Worm (Caenorhabditis elegans) whole organism, young adult: ENCODE measurements around the gene C55B6.5.
A peak's percentile ranks its signal among the peaks of the same experiment; 100 is the strongest.

Experiments
- B0035.1 ChIP-seq: sonication (generic microtip); optimal IDR thresholded peaks from 2 replicates; lab custom pipeline; 2016; ENCODE audit warnings: missing genetic modification characterization, mild to moderate bottlenecking, missing compliant biosample characterization, missing genotype, missing genetic modification reagents
- B0336.3 ChIP-seq: fragments of 200-800 bp; sonication (Bioruptor generic); IDR thresholded peaks from 2 replicates; pipeline ENCODE4 v1.3.6; 2022; ENCODE audit warnings: missing genetic modification characterization, missing compliant biosample characterization
- C17E4.6 ChIP-seq: fragments of 200-800 bp; sonication (Bioruptor generic); IDR thresholded peaks from 2 replicates; pipeline ENCODE4 v1.3.6; 2022; ENCODE audit warnings: missing genetic modification reagents, missing genetic modification characterization, missing compliant biosample characterization
- D2030.7 ChIP-seq: fragments of 200-800 bp; sonication (Bioruptor generic); IDR thresholded peaks from 2 replicates; pipeline ENCODE4 v1.3.6; 2022; ENCODE audit warnings: missing genetic modification reagents, missing genetic modification characterization, missing compliant biosample characterization
- F33H1.4 ChIP-seq: fragments of 200-800 bp; sonication (Bioruptor generic); IDR thresholded peaks from 2 replicates; pipeline ENCODE4 v1.3.6; 2022; ENCODE audit warnings: missing genetic modification reagents, missing genetic modification characterization, missing compliant biosample characterization
- F52B5.7 ChIP-seq: sonication (generic microtip); optimal IDR thresholded peaks from 2 replicates; lab custom pipeline; 2016; ENCODE audit warnings: mild to moderate bottlenecking, missing genetic modification characterization, missing compliant biosample characterization
- F55B11.4 ChIP-seq: sonication (generic microtip); optimal IDR thresholded peaks from 2 replicates; lab custom pipeline; 2016; ENCODE audit warnings: missing compliant biosample characterization, missing genetic modification characterization, borderline replicate concordance; ENCODE audit not compliant: insufficient read depth
- F57A8.1 ChIP-seq: fragments of 200-800 bp; sonication (Bioruptor generic); optimal IDR thresholded peaks from 2 replicates; lab custom pipeline; 2018; ENCODE audit warnings: mild to moderate bottlenecking, missing genetic modification characterization, moderate library complexity, missing compliant biosample characterization
- F57C9.4 ChIP-seq: sonication (generic microtip); optimal IDR thresholded peaks from 2 replicates; lab custom pipeline; 2017; ENCODE audit warnings: mild to moderate bottlenecking, missing genetic modification characterization, missing compliant biosample characterization
- K12H6.12 ChIP-seq: fragments of 200-800 bp; sonication (Bioruptor generic); optimal IDR thresholded peaks from 2 replicates; lab custom pipeline; 2018; ENCODE audit warnings: mild to moderate bottlenecking, missing genetic modification characterization, missing compliant biosample characterization
- Y67H2A.10 ChIP-seq: fragments of 200-800 bp; sonication (Bioruptor generic); conservative IDR thresholded peaks from 2 replicates; pipeline ENCODE4 v1.3.6; 2022; ENCODE audit warnings: missing genetic modification reagents, missing genetic modification characterization, missing compliant biosample characterization
- atf-7 ChIP-seq: sonication (generic microtip); optimal IDR thresholded peaks from 2 replicates; lab custom pipeline; 2017; ENCODE audit warnings: mild to moderate bottlenecking, missing genetic modification characterization, missing compliant biosample characterization
- attf-5 ChIP-seq: fragments of 200-800 bp; sonication (Bioruptor generic); optimal IDR thresholded peaks from 2 replicates; lab custom pipeline; 2018; ENCODE audit warnings: mild to moderate bottlenecking, missing genetic modification characterization, missing compliant biosample characterization
- cebp-2 ChIP-seq: fragments of 200-800 bp; sonication (Bioruptor generic); IDR thresholded peaks from 2 replicates; pipeline ENCODE4 v1.3.6; 2022; ENCODE audit warnings: missing genetic modification characterization, missing compliant biosample characterization
- ceh-40 ChIP-seq: fragments of 200-800 bp; sonication (Bioruptor generic); IDR thresholded peaks from 2 replicates; pipeline ENCODE4 v1.3.6; 2022; ENCODE audit warnings: missing genetic modification characterization, missing compliant biosample characterization
- dox-1 ChIP-seq: fragments of 200-800 bp; sonication (Bioruptor generic); IDR thresholded peaks from 2 replicates; pipeline ENCODE4 v1.3.6; 2022; ENCODE audit warnings: missing genetic modification reagents, missing genetic modification characterization, missing compliant biosample characterization
- dpff-1 ChIP-seq: sonication (generic microtip); optimal IDR thresholded peaks from 2 replicates; lab custom pipeline; 2017; ENCODE audit warnings: mild to moderate bottlenecking, missing genetic modification characterization, missing compliant biosample characterization
- efl-1 ChIP-seq: fragments of 150-350 bp; optimal IDR thresholded peaks from 2 replicates; lab custom pipeline; 2014; ENCODE audit warnings: missing biosample characterization, missing genetic modification reagents, missing genetic modification characterization
- ekl-4 ChIP-seq: fragments of 200-800 bp; sonication (Bioruptor generic); IDR thresholded peaks from 2 replicates; pipeline ENCODE4 v1.3.6; 2022; ENCODE audit warnings: missing genetic modification reagents, missing genetic modification characterization, missing compliant biosample characterization
- fkh-3 ChIP-seq: sonication (generic microtip); optimal IDR thresholded peaks from 2 replicates; lab custom pipeline; 2016; ENCODE audit warnings: mild to moderate bottlenecking, missing genetic modification characterization, missing compliant biosample characterization
- gei-17 ChIP-seq: fragments of 200-800 bp; sonication (Bioruptor generic); optimal IDR thresholded peaks from 2 replicates; lab custom pipeline; 2018; ENCODE audit warnings: mild to moderate bottlenecking, missing genetic modification characterization, missing compliant biosample characterization
- him-1 ChIP-seq: sonication (generic microtip); optimal IDR thresholded peaks from 2 replicates; lab custom pipeline; 2016; ENCODE audit warnings: missing genotype, missing genetic modification reagents, missing genetic modification characterization, missing compliant biosample characterization
- hrde-1 ChIP-seq: sonication (generic microtip); optimal IDR thresholded peaks from 2 replicates; lab custom pipeline; 2016; ENCODE audit warnings: missing genetic modification characterization, mild to moderate bottlenecking, missing compliant biosample characterization, moderate library complexity, missing genotype, missing genetic modification reagents, borderline replicate concordance
- let-607 ChIP-seq, 2 experiments: fragments of 200-800 bp in 1 of 2; sonication (Bioruptor generic) in 1 of 2; sonication (generic microtip) in 1 of 2; optimal IDR thresholded peaks; 2 replicates each; lab custom pipeline; 2016 to 2018; ENCODE audit warnings: mild to moderate bottlenecking in 2 of 2, missing compliant biosample characterization in 2 of 2, missing genetic modification characterization in 2 of 2, moderate library complexity in 2 of 2, missing genotype in 1 of 2
- madf-3 ChIP-seq: fragments of 200-800 bp; sonication (Bioruptor generic); IDR thresholded peaks from 2 replicates; pipeline ENCODE4 v1.3.6; 2022; ENCODE audit warnings: missing genetic modification reagents, missing genetic modification characterization, missing compliant biosample characterization
- madf-8 ChIP-seq: fragments of 200-800 bp; sonication (Bioruptor generic); conservative IDR thresholded peaks from 2 replicates; pipeline ENCODE4 v1.3.6; 2022; ENCODE audit warnings: missing genetic modification reagents, missing genetic modification characterization, missing compliant biosample characterization
- mcd-1 ChIP-seq: fragments of 200-800 bp; sonication (Bioruptor generic); IDR thresholded peaks from 2 replicates; pipeline ENCODE4 v1.3.6; 2022; ENCODE audit warnings: missing genetic modification reagents, missing genetic modification characterization, missing compliant biosample characterization
- mes-4 ChIP-seq: sonication (generic microtip); optimal IDR thresholded peaks from 2 replicates; lab custom pipeline; 2016; ENCODE audit warnings: missing genotype, missing genetic modification characterization, missing compliant biosample characterization
- nfya-1 ChIP-seq: sonication (generic microtip); optimal IDR thresholded peaks from 2 replicates; lab custom pipeline; 2017; ENCODE audit warnings: antibody characterized with exemption, missing compliant biosample characterization, missing genetic modification characterization, borderline replicate concordance; ENCODE audit not compliant: insufficient read depth
- nhr-120 ChIP-seq: fragments of 200-800 bp; sonication (Bioruptor generic); IDR thresholded peaks from 2 replicates; pipeline ENCODE4 v1.3.6; 2022; ENCODE audit warnings: missing genetic modification characterization, missing compliant biosample characterization
- nhr-179 ChIP-seq: sonication (generic microtip); optimal IDR thresholded peaks from 2 replicates; lab custom pipeline; 2016; ENCODE audit warnings: mild to moderate bottlenecking, missing genetic modification characterization, missing compliant biosample characterization
- rcor-1 ChIP-seq: fragments of 200-800 bp; sonication (Bioruptor generic); IDR thresholded peaks from 2 replicates; pipeline ENCODE4 v1.3.6; 2022; ENCODE audit warnings: missing genetic modification reagents, missing genetic modification characterization, missing compliant biosample characterization
- repo-1 ChIP-seq: sonication (generic microtip); optimal IDR thresholded peaks from 2 replicates; lab custom pipeline; 2017; ENCODE audit warnings: mild to moderate bottlenecking, missing genetic modification characterization, missing compliant biosample characterization
- rpc-1 ChIP-seq, 2 experiments: fragments of 150-350 bp in 1 of 2; sonication (generic microtip) in 1 of 2; optimal IDR thresholded peaks; 2 replicates each; lab custom pipeline; 2014 to 2018; ENCODE audit warnings: missing biosample characterization in 1 of 2, missing genetic modification characterization in 1 of 2, missing genetic modification reagents in 1 of 2, missing genotype in 1 of 2
- snpc-4 ChIP-seq, 5 experiments: fragments of 150-350 bp in 1 of 5; sonication (generic microtip) in 4 of 5; optimal IDR thresholded peaks; 2 replicates each; lab custom pipeline; 2014 to 2018; ENCODE audit warnings: missing genetic modification characterization in 5 of 5, missing biosample characterization in 3 of 5, antibody characterized with exemption in 2 of 5, mild to moderate bottlenecking in 2 of 5, missing compliant biosample characterization in 2 of 5, missing genotype in 2 of 5, moderate library complexity in 2 of 5, missing genetic modification reagents in 1 of 5
- somi-1 ChIP-seq: fragments of 200-800 bp; sonication (Bioruptor generic); optimal IDR thresholded peaks from 2 replicates; lab custom pipeline; 2018; ENCODE audit warnings: mild to moderate bottlenecking, missing genetic modification characterization, missing compliant biosample characterization
- tlf-1 ChIP-seq: fragments of 200-800 bp; sonication (Bioruptor generic); optimal IDR thresholded peaks from 2 replicates; lab custom pipeline; 2018; ENCODE audit warnings: mild to moderate bottlenecking, missing genetic modification characterization, missing compliant biosample characterization
- ztf-3 ChIP-seq: fragments of 200-800 bp; sonication (Bioruptor generic); optimal IDR thresholded peaks from 2 replicates; lab custom pipeline; 2018; ENCODE audit warnings: mild to moderate bottlenecking, missing genetic modification characterization, missing compliant biosample characterization
- ztf-6 ChIP-seq: fragments of 200-800 bp; sonication (Bioruptor generic); IDR thresholded peaks from 2 replicates; pipeline ENCODE4 v1.3.6; 2022; ENCODE audit warnings: missing genetic modification reagents, missing genetic modification characterization, missing compliant biosample characterization

C55B6.5 gene

ce11 chrX:7234723-7235203 is 29.7 kb upstream of the C55B6.5 start (continued):
- TF ChIP-seq repo-1 (tag; lab: Kevin White, UChicago) (no peak), him-1 (tag; lab: Kevin White, UChicago) (no peak), ztf-6 (no peak), B0336.3 (peak; percentile 40; the same call in 1 of the 2 replicates), C17E4.6 (GFP tag; lab: Robert Waterston, UW) (no peak), F55B11.4 (no peak), fkh-3 (tag; lab: Kevin White, UChicago) (no peak), let-607 (tag; optimal IDR thresholded peaks at IDR 0.05; lab: Kevin White, UChicago) (peak in 1 of 2 experiments; percentile 18), F57A8.1 (GFP tag; lab: Kevin White, UChicago) (no peak), F33H1.4 (GFP tag; lab: Robert Waterston, UW) (no peak), hrde-1 (no peak), rpc-1 (optimal IDR thresholded peaks at IDR 0.05; lab: Kevin White, UChicago) (no peak), rpc-1 (tag; optimal IDR thresholded peaks at IDR 0.05; lab: Kevin White, UChicago) (no peak), Y67H2A.10 (GFP tag; lab: Robert Waterston, UW) (no peak), cebp-2 (no peak), dpff-1 (no peak), K12H6.12 (peak; percentile 86), mes-4 (tag; lab: Kevin White, UChicago) (no peak), nhr-179 (no peak), dox-1 (GFP tag; lab: Robert Waterston, UW) (peak; percentile 44; the same call in 1 of the 2 replicates), nhr-120 (GFP tag; lab: Robert Waterston, UW) (0 out of 2 replicates have a peak, but pooled peaks have one; percentile 10), somi-1 (peak; percentile 2), ceh-40 (GFP tag; lab: Robert Waterston, UW) (no peak), efl-1 (no peak), madf-8 (no peak), F52B5.7 (no peak), madf-3 (0 out of 2 replicates have a peak, but pooled peaks have one; percentile 32)

ce11 chrX:7234074-7234453 is 29.0 kb upstream of the C55B6.5 start:
- TF ChIP-seq snpc-4 (GFP tag; optimal IDR thresholded peaks at IDR 0.05; lab: Kevin White, UChicago) (no peak), snpc-4 (tag; optimal IDR thresholded peaks at IDR 0.05; lab: Kevin White, UChicago) (no peak), attf-5 (GFP tag; lab: Kevin White, UChicago) (no peak), nfya-1 (no peak), ceh-40 (GFP tag; lab: Robert Waterston, UW) (no peak), atf-7 (tag; lab: Kevin White, UChicago) (no peak), mcd-1 (GFP tag; lab: Robert Waterston, UW) (no peak), rcor-1 (GFP tag; lab: Robert Waterston, UW) (no peak), ztf-3 (GFP tag; lab: Kevin White, UChicago) (no peak), hrde-1 (no peak), D2030.7 (GFP tag; lab: Robert Waterston, UW) (no peak), C17E4.6 (GFP tag; lab: Robert Waterston, UW) (no peak), gei-17 (no peak), B0035.1 (no peak), ekl-4 (GFP tag; lab: Robert Waterston, UW) (no peak), F57A8.1 (GFP tag; lab: Kevin White, UChicago) (no peak), cebp-2 (no peak), F57C9.4 (tag; lab: Kevin White, UChicago) (no peak), tlf-1 (no peak)
